Fruit fly (Drosophila melanogaster): ENCODE measurements around the gene cona.

The cona gene

DNA sequence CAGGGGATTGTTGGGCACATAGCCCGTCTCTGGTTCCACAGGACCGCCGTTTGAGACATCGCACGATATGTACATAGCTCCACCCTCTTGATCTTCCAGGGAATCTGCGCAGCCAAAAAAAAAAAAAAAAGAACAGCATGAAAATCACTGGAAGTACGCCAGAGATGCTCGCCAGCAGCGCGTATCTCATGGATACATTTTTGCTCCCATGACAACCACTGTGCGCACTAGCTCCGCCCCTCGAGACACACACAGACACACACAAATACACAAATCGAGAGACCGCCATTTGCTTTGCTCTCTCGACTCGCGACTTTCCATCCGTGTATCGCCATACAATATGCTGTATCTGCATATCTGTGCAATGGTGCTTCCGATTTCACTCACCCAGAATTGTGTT is 14.3 kb upstream of the cona start (continued):
- TF ChIP-seq CG11294 (GFP tag; IDR thresholded peaks at IDR 0.05) (no peak), CG6808 (GFP tag; optimal IDR thresholded peaks at IDR 0.05) (no peak), CG11902 (GFP tag; optimal IDR thresholded peaks at IDR 0.05) (no peak), CG34406 (GFP tag; optimal IDR thresholded peaks at IDR 0.05) (peak; percentile 5), pdm3 (GFP tag; optimal IDR thresholded peaks at IDR 0.05) (peak; percentile 31), CG6854 (GFP tag; optimal IDR thresholded peaks at IDR 0.05) (no peak), CG9139 (GFP tag; optimal IDR thresholded peaks at IDR 0.05) (no peak), CG6792 (GFP tag; optimal IDR thresholded peaks at IDR 0.05) (no peak), Ets96B (tag; optimal IDR thresholded peaks at IDR 0.05) (peak; percentile 12), CG31627 (GFP tag; optimal IDR thresholded peaks at IDR 0.05) (no peak), spab (GFP tag; optimal IDR thresholded peaks at IDR 0.05) (no peak), Ets21C (GFP tag; optimal IDR thresholded peaks at IDR 0.05) (no peak), CG3032 (tag; optimal IDR thresholded peaks at IDR 0.05) (no peak), dsx (GFP tag; optimal IDR thresholded peaks at IDR 0.05; ENCODE audit: poor library complexity, severe bottlenecking) (no peak)

DNA sequence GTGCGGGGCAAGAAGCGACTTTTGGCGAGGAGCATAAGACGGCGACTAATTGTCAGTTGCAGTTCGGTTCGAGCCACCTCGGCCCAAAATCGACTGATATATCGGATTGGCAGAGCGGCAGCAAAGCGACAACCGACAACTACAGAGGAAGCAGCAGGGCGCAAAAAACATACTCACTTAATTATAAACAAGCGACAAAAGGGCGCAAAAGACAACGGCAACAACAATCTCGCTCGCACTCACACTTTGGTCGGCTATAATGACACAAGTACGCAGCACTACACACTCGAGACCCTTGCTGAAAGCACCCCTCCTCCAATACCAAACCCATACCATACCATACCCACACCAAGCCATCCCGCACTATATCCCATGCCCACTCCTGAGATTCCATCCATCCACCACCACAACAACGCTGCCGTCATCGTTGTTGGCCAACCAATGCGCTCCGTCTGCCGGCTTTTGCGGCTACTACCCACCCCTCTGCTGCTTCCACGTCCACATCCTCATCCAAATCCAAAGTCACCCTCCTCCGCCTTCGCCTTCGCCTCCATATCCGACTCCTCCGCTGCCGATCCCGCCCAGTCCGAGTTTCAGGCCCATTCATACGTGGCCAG is 12.8 kb upstream of the cona start, which contains the start of gene gl:
Gene gl, minus strand, starts transcription at position 51 of the 617 bp plus-strand sequence.
- no peak for TF ChIP-seq Met (GFP tag; optimal IDR thresholded peaks at IDR 0.05)
- no peak for TF ChIP-seq CG1621 (tag; optimal IDR thresholded peaks at IDR 0.05)
- no peak for TF ChIP-seq Ets21C (GFP tag; optimal IDR thresholded peaks at IDR 0.05)
- TF ChIP-seq vri (GFP tag; optimal IDR thresholded peaks at IDR 0.05) = no peak
- no peak for TF ChIP-seq CG7368 (GFP tag; optimal IDR thresholded peaks at IDR 0.05)
- TF ChIP-seq acj6 (GFP tag; optimal IDR thresholded peaks at IDR 0.05) = no peak
- TF ChIP-seq Eip75B (GFP tag; optimal IDR thresholded peaks at IDR 0.05) = no peak
- no peak for TF ChIP-seq fkh (GFP tag; optimal IDR thresholded peaks at IDR 0.05)
- no peak for TF ChIP-seq fd85E (GFP tag; optimal IDR thresholded peaks at IDR 0.05)

DNA sequence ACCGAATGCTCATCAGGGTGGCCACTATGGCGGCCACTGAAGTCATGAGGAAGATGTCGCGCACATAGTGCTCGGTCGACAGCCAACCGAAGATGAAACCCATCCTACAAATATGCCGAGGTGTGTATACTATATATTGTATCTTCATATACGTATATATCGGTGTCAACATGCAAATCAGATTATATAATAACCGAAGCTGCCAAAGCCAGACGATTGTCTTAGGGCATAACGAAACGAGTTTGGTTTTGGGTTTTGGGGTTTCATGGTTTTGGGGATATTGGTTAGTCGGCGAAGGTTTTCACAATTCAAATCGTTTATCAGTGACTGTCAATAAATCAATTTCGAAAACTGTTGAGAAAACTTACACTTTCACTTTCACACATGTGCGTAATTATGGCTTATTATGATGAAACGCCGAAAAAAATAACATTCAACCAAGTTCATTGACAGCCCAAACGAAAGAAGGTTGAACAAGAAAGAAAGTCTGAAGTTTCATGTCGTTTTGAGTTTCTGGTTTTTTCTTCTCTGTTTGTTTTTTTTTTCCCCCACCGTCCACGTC is 5.3 kb upstream of the cona start:
- TF ChIP-seq Eip78C (GFP tag) (peak; percentile 28), Blimp-1 (GFP tag; optimal IDR thresholded peaks at IDR 0.05) (peak; percentile 73), CG8119 (GFP tag; IDR thresholded peaks at IDR 0.05) (no peak)

- TF ChIP-seq Lpt (GFP tag; optimal IDR thresholded peaks at IDR 0.05) = peak; percentile 63
- peak; percentile 84 to 89 for TF ChIP-seq ss (GFP tag; optimal IDR thresholded peaks at IDR 0.05)
- TF ChIP-seq esn (GFP tag; optimal IDR thresholded peaks at IDR 0.05) = no peak
- peak; percentile 93 for TF ChIP-seq CG1621 (tag; optimal IDR thresholded peaks at IDR 0.05)
- peak; percentile 22 for TF ChIP-seq CG10669 (GFP tag; optimal IDR thresholded peaks at IDR 0.05)
- TF ChIP-seq fd85E (GFP tag; optimal IDR thresholded peaks at IDR 0.05) = no peak
- TF ChIP-seq CG3919 (GFP tag; optimal IDR thresholded peaks at IDR 0.05) = peak; percentile 47
- TF ChIP-seq eg (GFP tag; IDR thresholded peaks at IDR 0.05) = peak; percentile 24; the same call in 1 of the 3 replicates
- TF ChIP-seq CG3032 (tag; optimal IDR thresholded peaks at IDR 0.05) = peak; percentile 18
- no peak for TF ChIP-seq CG10631 (GFP tag; optimal IDR thresholded peaks at IDR 0.05)
- TF ChIP-seq dsx (GFP tag; optimal IDR thresholded peaks at IDR 0.05; ENCODE audit: poor library complexity, severe bottlenecking) = peak; percentile 50
- TF ChIP-seq CG16779 (tag; optimal IDR thresholded peaks at IDR 0.05) = peak; percentile 50
- no peak for TF ChIP-seq Sox15 (GFP tag; optimal IDR thresholded peaks at IDR 0.05)
- TF ChIP-seq CG8632 (GFP tag; optimal IDR thresholded peaks at IDR 0.05) = no peak
- peak; percentile 48; the same call in 2 of the 3 replicates for TF ChIP-seq CG8119 (GFP tag; IDR thresholded peaks at IDR 0.05)
- no peak for TF ChIP-seq Eip78C (GFP tag)
- no peak for TF ChIP-seq vri (GFP tag; optimal IDR thresholded peaks at IDR 0.05)
- no peak for TF ChIP-seq Gug (GFP tag; IDR thresholded peaks at IDR 0.05)
- no peak for TF ChIP-seq CG31627 (GFP tag; optimal IDR thresholded peaks at IDR 0.05)
- no peak for TF ChIP-seq dac (GFP tag; optimal IDR thresholded peaks at IDR 0.05)
- no peak for TF ChIP-seq CG6792 (GFP tag; optimal IDR thresholded peaks at IDR 0.05)
- TF ChIP-seq Hr38 (GFP tag; optimal IDR thresholded peaks at IDR 0.05) = no peak
- peak; percentile 12 for TF ChIP-seq Sox14 (GFP tag; optimal IDR thresholded peaks at IDR 0.05)
- TF ChIP-seq CG11902 (GFP tag; optimal IDR thresholded peaks at IDR 0.05) = no peak
- TF ChIP-seq Eip75B (GFP tag; optimal IDR thresholded peaks at IDR 0.05) = peak; percentile 52
- TF ChIP-seq CG6854 (GFP tag; optimal IDR thresholded peaks at IDR 0.05) = peak; percentile 73
- peak; percentile 78 for TF ChIP-seq CG9139 (GFP tag; optimal IDR thresholded peaks at IDR 0.05)
- TF ChIP-seq fd59A (GFP tag; optimal IDR thresholded peaks at IDR 0.05) = no peak
- peak; percentile 44 for TF ChIP-seq Ets96B (tag; optimal IDR thresholded peaks at IDR 0.05)
- no peak for TF ChIP-seq CG8319 (GFP tag; optimal IDR thresholded peaks at IDR 0.05)
- TF ChIP-seq salr (GFP tag; optimal IDR thresholded peaks at IDR 0.05) = peak in 1 of 2 experiments; percentile 12
Measured at dm6 chr3R:18381014-18381512, 4.6 kb upstream of the cona start, which contains the start of gene CG7675. Gene CG7675, minus strand, starts transcription at chr3R:18381178.

Data from whole organism, prepupa.